Fruit fly (Drosophila melanogaster) whole organism: Measurements from ENCODE around the gene CG14260.

Experiments used
- CG8478 ChIP-seq: fragments of >200 bp; optimal IDR thresholded peaks from 2 replicates; lab custom pipeline; 2018; ENCODE audit warnings: inconsistent platforms
- Dll ChIP-seq: fragments of >200 bp; optimal IDR thresholded peaks from 2 replicates; lab custom pipeline; 2017
- EcR ChIP-seq, 2 experiments: fragments of >200 bp; optimal IDR thresholded peaks; 2 replicates each; lab custom pipeline; 2017; ENCODE audit warnings: missing biosample characterization in 2 of 2, missing genetic modification characterization in 2 of 2, missing genetic modification reagents in 2 of 2
- psq ChIP-seq: fragments of >200 bp; optimal IDR thresholded peaks from 2 replicates; lab custom pipeline; 2017
- usp ChIP-seq: fragments of >200 bp; optimal IDR thresholded peaks from 2 replicates; lab custom pipeline; 2017; ENCODE audit warnings: missing biosample characterization, missing genetic modification characterization, mixed read lengths

- TF ChIP-seq CG8478 (lab: Kevin White, UChicago) (no peak), usp (no peak), psq (lab: Kevin White, UChicago) (no peak), Dll (no peak), EcR (GFP tag; optimal IDR thresholded peaks at IDR 0.05; lab: Kevin White, UChicago) (no peak)
Observed at dm6 chr3R:27229368-27229767, 35.9 kb upstream of the CG14260 start, which contains the start of gene CG42814.
